Worm (Caenorhabditis elegans) whole organism, L3 larva: ENCODE results near the gene trk-1.

Experiments
- ama-1 ChIP-seq: fragments of 150-350 bp; optimal IDR thresholded peaks from 2 replicates; lab custom pipeline; 2018
- ceh-9 ChIP-seq: sonication (generic microtip); optimal IDR thresholded peaks from 2 replicates; lab custom pipeline; 2018; ENCODE audit warnings: missing biosample characterization, missing genetic modification characterization
- elt-3 ChIP-seq, 3 experiments: fragments of 150-350 bp in 1 of 3; sonication (generic microtip) in 2 of 3; optimal IDR thresholded peaks; 2 replicates in 2 of 3; 4 replicates in 1 of 3; lab custom pipeline; 2014 to 2017; ENCODE audit warnings: missing biosample characterization in 3 of 3, missing genetic modification characterization in 3 of 3
- fos-1 ChIP-seq: fragments of 150-350 bp; optimal IDR thresholded peaks from 2 replicates; lab custom pipeline; 2014; ENCODE audit warnings: missing biosample characterization, missing genetic modification characterization
- nfya-1 ChIP-seq: sonication (generic microtip); optimal IDR thresholded peaks from 2 replicates; lab custom pipeline; 2017; ENCODE audit warnings: missing genetic modification characterization, mild to moderate bottlenecking, missing compliant biosample characterization, antibody characterized with exemption, moderate library complexity; ENCODE audit not compliant: insufficient read depth
- skn-1 ChIP-seq: fragments of 150-350 bp; optimal IDR thresholded peaks from 2 replicates; lab custom pipeline; 2014; ENCODE audit warnings: missing biosample characterization, missing genetic modification characterization
- snpc-4 ChIP-seq: fragments of 150-350 bp; optimal IDR thresholded peaks from 2 replicates; lab custom pipeline; 2014; ENCODE audit warnings: missing biosample characterization, missing genetic modification characterization
- unc-39 ChIP-seq: sonication (generic microtip); optimal IDR thresholded peaks from 4 replicates; lab custom pipeline; 2017; ENCODE audit warnings: missing biosample characterization, missing genetic modification characterization

- no peak for TF ChIP-seq unc-39 (tag; lab: Kevin White, UChicago)
- TF ChIP-seq ama-1 (lab: Kevin White, UChicago), result no peak
- no peak for TF ChIP-seq nfya-1 (tag; lab: Kevin White, UChicago)
- no peak for TF ChIP-seq snpc-4 (tag; lab: Kevin White, UChicago)
- TF ChIP-seq ceh-9, result no peak
- TF ChIP-seq skn-1, result no peak
- no peak for TF ChIP-seq fos-1 (tag; lab: Kevin White, UChicago)
- no peak for TF ChIP-seq elt-3 (tag; optimal IDR thresholded peaks at IDR 0.05; lab: Kevin White, UChicago)
These were observed 10.5 kb upstream of the trk-1 start, which contains the start of gene aexr-3 for ce11 chrX:8961120-8961834.
